Worm (Caenorhabditis elegans) whole organism, late embryonic: ENCODE results near the gene Y62H9A.2.
A peak's percentile ranks its signal among the peaks of the same experiment; 100 is the strongest.

Source experiments
- C38D4.7 ChIP-seq: fragments of 200-800 bp; sonication (Bioruptor generic); optimal IDR thresholded peaks from 2 replicates; lab custom pipeline; 2018; ENCODE audit warnings: mild to moderate bottlenecking, missing genetic modification characterization, moderate library complexity, missing compliant biosample characterization
- Y22D7AL.16 ChIP-seq: sonication (generic microtip); optimal IDR thresholded peaks from 2 replicates; lab custom pipeline; 2016; ENCODE audit warnings: missing genetic modification characterization, missing compliant biosample characterization
- ahr-1 ChIP-seq: sonication (generic microtip); optimal IDR thresholded peaks from 2 replicates; lab custom pipeline; 2016; ENCODE audit warnings: missing genetic modification characterization, missing compliant biosample characterization
- ceh-14 ChIP-seq: sonication (generic microtip); optimal IDR thresholded peaks from 2 replicates; lab custom pipeline; 2016; ENCODE audit warnings: missing genotype, missing genetic modification characterization, missing compliant biosample characterization
- ceh-19 ChIP-seq: fragments of 200-800 bp; sonication (Bioruptor generic); optimal IDR thresholded peaks from 2 replicates; lab custom pipeline; 2018; ENCODE audit warnings: mild to moderate bottlenecking, missing genetic modification characterization, missing compliant biosample characterization
- ceh-2 ChIP-seq: sonication (generic microtip); optimal IDR thresholded peaks from 2 replicates; lab custom pipeline; 2016; ENCODE audit warnings: missing genotype, missing genetic modification characterization, missing compliant biosample characterization
- ceh-22 ChIP-seq: sonication (generic microtip); optimal IDR thresholded peaks from 2 replicates; lab custom pipeline; 2017; ENCODE audit warnings: missing biosample characterization, missing genetic modification characterization
- ceh-24 ChIP-seq: sonication (generic microtip); optimal IDR thresholded peaks from 2 replicates; lab custom pipeline; 2016; ENCODE audit warnings: mild to moderate bottlenecking, missing genetic modification characterization, missing compliant biosample characterization
- ceh-30 ChIP-seq: fragments of 150-350 bp; optimal IDR thresholded peaks from 2 replicates; lab custom pipeline; 2014; ENCODE audit warnings: missing biosample characterization, missing genetic modification characterization
- ceh-34 ChIP-seq: sonication (generic microtip); optimal IDR thresholded peaks from 2 replicates; lab custom pipeline; 2016; ENCODE audit warnings: mild to moderate bottlenecking, missing genetic modification characterization, missing compliant biosample characterization
- ceh-45 ChIP-seq: fragments of 200-800 bp; sonication (Bioruptor generic); IDR thresholded peaks from 2 replicates; pipeline ENCODE4 v1.3.6; 2022; ENCODE audit warnings: missing genetic modification reagents, missing genetic modification characterization, missing compliant biosample characterization
- ceh-48 ChIP-seq: sonication (generic microtip); optimal IDR thresholded peaks from 2 replicates; lab custom pipeline; 2016; ENCODE audit warnings: missing genetic modification characterization, inconsistent platforms, missing compliant biosample characterization
- dmd-4 ChIP-seq: sonication (generic microtip); optimal IDR thresholded peaks from 2 replicates; lab custom pipeline; 2016; ENCODE audit warnings: borderline replicate concordance, missing genetic modification characterization, missing compliant biosample characterization
- dve-1 ChIP-seq: sonication (generic microtip); optimal IDR thresholded peaks from 2 replicates; lab custom pipeline; 2017; ENCODE audit warnings: antibody characterized with exemption, mild to moderate bottlenecking, missing genetic modification characterization, missing compliant biosample characterization
- elt-2 ChIP-seq: sonication (generic microtip); optimal IDR thresholded peaks from 2 replicates; lab custom pipeline; 2016; ENCODE audit warnings: missing genetic modification reagents, missing genetic modification characterization, missing compliant biosample characterization
- elt-4 ChIP-seq: sonication (generic microtip); optimal IDR thresholded peaks from 2 replicates; lab custom pipeline; 2016; ENCODE audit warnings: missing genetic modification characterization, missing compliant biosample characterization
- ets-4 ChIP-seq: sonication (generic microtip); optimal IDR thresholded peaks from 2 replicates; lab custom pipeline; 2016; ENCODE audit warnings: missing genetic modification characterization, missing compliant biosample characterization
- fax-1 ChIP-seq: sonication (generic microtip); optimal IDR thresholded peaks from 2 replicates; lab custom pipeline; 2016; ENCODE audit warnings: missing genotype, missing genetic modification characterization, missing compliant biosample characterization
- hlh-13 ChIP-seq: fragments of 200-800 bp; sonication (Bioruptor generic); optimal IDR thresholded peaks from 2 replicates; lab custom pipeline; 2018; ENCODE audit warnings: mild to moderate bottlenecking, missing genetic modification characterization, missing compliant biosample characterization
- hlh-15 ChIP-seq: sonication (generic microtip); optimal IDR thresholded peaks from 2 replicates; lab custom pipeline; 2016; ENCODE audit warnings: missing genetic modification characterization, missing compliant biosample characterization
- hlh-30 ChIP-seq: sonication (generic microtip); optimal IDR thresholded peaks from 2 replicates; lab custom pipeline; 2017; ENCODE audit warnings: antibody characterized with exemption, missing genetic modification characterization, missing compliant biosample characterization; ENCODE audit not compliant: insufficient read depth
- hlh-6 ChIP-seq: sonication (generic microtip); optimal IDR thresholded peaks from 2 replicates; lab custom pipeline; 2016; ENCODE audit warnings: missing genotype, missing genetic modification characterization, missing compliant biosample characterization
- lim-6 ChIP-seq: sonication (generic microtip); optimal IDR thresholded peaks from 2 replicates; lab custom pipeline; 2016; ENCODE audit warnings: missing genetic modification characterization, missing compliant biosample characterization
- madf-2 ChIP-seq: sonication (generic microtip); optimal IDR thresholded peaks from 2 replicates; lab custom pipeline; 2017; ENCODE audit warnings: missing genetic modification characterization, missing compliant biosample characterization
- nhr-11 ChIP-seq: fragments of 150-350 bp; optimal IDR thresholded peaks from 2 replicates; lab custom pipeline; 2014; ENCODE audit warnings: missing biosample characterization, missing genetic modification characterization
- odd-2 ChIP-seq: sonication (generic microtip); optimal IDR thresholded peaks from 2 replicates; lab custom pipeline; 2017; ENCODE audit warnings: antibody characterized with exemption, mild to moderate bottlenecking, missing genetic modification characterization, missing compliant biosample characterization
- pat-9 ChIP-seq: fragments of 200-800 bp; sonication (Bioruptor generic); optimal IDR thresholded peaks from 2 replicates; lab custom pipeline; 2018; ENCODE audit warnings: mild to moderate bottlenecking, missing genetic modification characterization, moderate library complexity, missing compliant biosample characterization
- pros-1 ChIP-seq: fragments of 150-350 bp; optimal IDR thresholded peaks from 2 replicates; lab custom pipeline; 2014; ENCODE audit warnings: missing biosample characterization, missing genetic modification reagents, missing genetic modification characterization
- rnt-1 ChIP-seq: sonication (generic microtip); optimal IDR thresholded peaks from 2 replicates; lab custom pipeline; 2016; ENCODE audit warnings: missing genetic modification characterization, missing compliant biosample characterization
- sdc-2 ChIP-seq: sonication (generic microtip); optimal IDR thresholded peaks from 2 replicates; lab custom pipeline; 2016; ENCODE audit warnings: missing genotype, missing genetic modification characterization, missing compliant biosample characterization
- sox-2 ChIP-seq: fragments of 200-800 bp; sonication (Bioruptor generic); IDR thresholded peaks from 2 replicates; pipeline ENCODE4 v1.3.6; 2022; ENCODE audit warnings: missing genetic modification reagents, missing genetic modification characterization, missing compliant biosample characterization
- syd-9 ChIP-seq: sonication (generic microtip); optimal IDR thresholded peaks from 2 replicates; lab custom pipeline; 2016; ENCODE audit warnings: mild to moderate bottlenecking, missing genetic modification characterization, moderate library complexity, missing compliant biosample characterization
- unc-42 ChIP-seq: sonication (generic microtip); optimal IDR thresholded peaks from 2 replicates; lab custom pipeline; 2016; ENCODE audit warnings: missing genotype, missing genetic modification characterization, missing compliant biosample characterization
- unc-55 ChIP-seq: sonication (generic microtip); optimal IDR thresholded peaks from 2 replicates; lab custom pipeline; 2017; ENCODE audit warnings: missing biosample characterization, missing genetic modification reagents, missing genetic modification characterization
- zip-5 ChIP-seq: sonication (generic microtip); optimal IDR thresholded peaks from 2 replicates; lab custom pipeline; 2016; ENCODE audit warnings: missing genetic modification characterization, missing compliant biosample characterization
- ztf-16 ChIP-seq: sonication (generic microtip); optimal IDR thresholded peaks from 2 replicates; lab custom pipeline; 2017; ENCODE audit warnings: missing genetic modification characterization, missing compliant biosample characterization

Y62H9A.2 gene

ce11 chrX:11910046-11910445 lies 32.0 kb upstream of the Y62H9A.2 start, which contains the start of gene Y62H9A.15:
Gene Y62H9A.15 (minus strand): TSS chrX:11910145.
- TF ChIP-seq elt-2 (tag; lab: Kevin White, UChicago) (peak; percentile 60), ztf-16 (no peak), pat-9 (tag; lab: Kevin White, UChicago) (no peak)

- TF ChIP-seq lim-6 (tag; lab: Kevin White, UChicago) (no peak), elt-2 (tag; lab: Kevin White, UChicago) (peak; percentile 24), unc-55 (GFP tag; lab: Kevin White, UChicago) (no peak)
These were observed 31.2 kb upstream of the Y62H9A.2 start for ce11 chrX:11909168-11909567.

ce11 chrX:11908226-11908625 lies 30.2 kb upstream of the Y62H9A.2 start:
- TF ChIP-seq ceh-34 (tag; lab: Kevin White, UChicago) (no peak), fax-1 (no peak), pat-9 (tag; lab: Kevin White, UChicago) (no peak), ahr-1 (tag; lab: Kevin White, UChicago) (no peak), unc-42 (tag; lab: Kevin White, UChicago) (no peak), ets-4 (tag; lab: Kevin White, UChicago) (no peak), Y22D7AL.16 (no peak), hlh-30 (no peak)

- no peak for TF ChIP-seq odd-2 (tag; lab: Kevin White, UChicago)
- TF ChIP-seq hlh-13 (GFP tag; lab: Kevin White, UChicago): no peak
- TF ChIP-seq sdc-2 (tag; lab: Kevin White, UChicago): no peak
- no peak for TF ChIP-seq ceh-45 (GFP tag; lab: Robert Waterston, UW)
- no peak for TF ChIP-seq hlh-15 (tag; lab: Kevin White, UChicago)
- no peak for TF ChIP-seq ceh-22 (tag; lab: Kevin White, UChicago)
- TF ChIP-seq dve-1 (tag; lab: Kevin White, UChicago): no peak
- no peak for TF ChIP-seq ceh-48 (tag; lab: Kevin White, UChicago)
- no peak for TF ChIP-seq sox-2 (GFP tag; lab: Robert Waterston, UW)
- TF ChIP-seq hlh-6 (tag; lab: Kevin White, UChicago): no peak
- TF ChIP-seq madf-2 (tag; lab: Kevin White, UChicago): no peak
- no peak for TF ChIP-seq ceh-30 (tag; lab: Kevin White, UChicago)
These were observed 29.3 kb upstream of the Y62H9A.2 start, which contains the start of gene Y62H9A.11 for ce11 chrX:11907263-11907662. Gene Y62H9A.11 (minus strand): TSS chrX:11907363.

ce11 chrX:11906626-11907025 lies 28.6 kb upstream of the Y62H9A.2 start:
- TF ChIP-seq elt-2 (tag; lab: Kevin White, UChicago) (no peak), zip-5 (tag; lab: Kevin White, UChicago) (no peak), rnt-1 (no peak), elt-4 (no peak), pat-9 (tag; lab: Kevin White, UChicago) (no peak), C38D4.7 (GFP tag; lab: Kevin White, UChicago) (no peak), ceh-19 (no peak), hlh-13 (GFP tag; lab: Kevin White, UChicago) (no peak), hlh-30 (no peak), madf-2 (tag; lab: Kevin White, UChicago) (no peak), dmd-4 (tag; lab: Kevin White, UChicago) (no peak), sdc-2 (tag; lab: Kevin White, UChicago) (no peak), ceh-45 (GFP tag; lab: Robert Waterston, UW) (no peak), ceh-14 (tag; lab: Kevin White, UChicago) (no peak), syd-9 (tag; lab: Kevin White, UChicago) (no peak), nhr-11 (tag; lab: Kevin White, UChicago) (no peak), ceh-24 (tag; lab: Kevin White, UChicago) (no peak), pros-1 (tag; lab: Kevin White, UChicago) (no peak), ceh-2 (tag; lab: Kevin White, UChicago) (no peak)
